Fruit fly (Drosophila melanogaster): Measurements from ENCODE around the gene CG6040.

CG6040 gene

dm6 chr3R:19151848-19152787, 55.4 kb downstream of the CG6040 start:
- TF ChIP-seq topi (GFP tag; optimal IDR thresholded peaks at IDR 0.05) (no peak), Eip78C (GFP tag) (peak; percentile 45), Smox (GFP tag; optimal IDR thresholded peaks at IDR 0.05) (peak; percentile 7), CG6808 (GFP tag; optimal IDR thresholded peaks at IDR 0.05) (no peak), CG6163 (GFP tag; IDR thresholded peaks at IDR 0.05) (peak; percentile 45; the same call in 1 of the 3 replicates), CG10631 (GFP tag; optimal IDR thresholded peaks at IDR 0.05) (peak; percentile 16), CG8632 (GFP tag; optimal IDR thresholded peaks at IDR 0.05) (peak; percentile 6), Eip93F (GFP tag; optimal IDR thresholded peaks at IDR 0.05) (no peak), OdsH (GFP tag; optimal IDR thresholded peaks at IDR 0.05) (peak; percentile 14), Sox15 (GFP tag; optimal IDR thresholded peaks at IDR 0.05) (no peak), CG11902 (GFP tag; optimal IDR thresholded peaks at IDR 0.05) (no peak), net (GFP tag; optimal IDR thresholded peaks at IDR 0.05) (peak; percentile 18), CG11762 (GFP tag; optimal IDR thresholded peaks at IDR 0.05; ENCODE audit: insufficient read depth) (no peak), eg (GFP tag; IDR thresholded peaks at IDR 0.05) (peak; percentile 70), acj6 (GFP tag; optimal IDR thresholded peaks at IDR 0.05) (no peak), svp (GFP tag) (peak; percentile 82), CG15336 (GFP tag; IDR thresholded peaks at IDR 0.05) (peak; percentile 52), fkh (GFP tag; optimal IDR thresholded peaks at IDR 0.05) (peak; percentile 15), ss (GFP tag; optimal IDR thresholded peaks at IDR 0.05) (no peak), CG8119 (GFP tag; IDR thresholded peaks at IDR 0.05) (peak; percentile 44; the same call in 2 of the 3 replicates), Met (GFP tag; optimal IDR thresholded peaks at IDR 0.05) (peak; percentile 8), Ets21C (GFP tag; optimal IDR thresholded peaks at IDR 0.05) (no peak), dsx (GFP tag; optimal IDR thresholded peaks at IDR 0.05; ENCODE audit: poor library complexity, severe bottlenecking) (no peak), Hr38 (GFP tag; optimal IDR thresholded peaks at IDR 0.05) (no peak), CG32006 (GFP tag; optimal IDR thresholded peaks at IDR 0.05) (peak; percentile 30), achi (GFP tag; optimal IDR thresholded peaks at IDR 0.05) (peak; percentile 34), CG11294 (GFP tag; IDR thresholded peaks at IDR 0.05) (0 out of 2 replicates have a peak, but pooled peaks have one; percentile 14)

DNA sequence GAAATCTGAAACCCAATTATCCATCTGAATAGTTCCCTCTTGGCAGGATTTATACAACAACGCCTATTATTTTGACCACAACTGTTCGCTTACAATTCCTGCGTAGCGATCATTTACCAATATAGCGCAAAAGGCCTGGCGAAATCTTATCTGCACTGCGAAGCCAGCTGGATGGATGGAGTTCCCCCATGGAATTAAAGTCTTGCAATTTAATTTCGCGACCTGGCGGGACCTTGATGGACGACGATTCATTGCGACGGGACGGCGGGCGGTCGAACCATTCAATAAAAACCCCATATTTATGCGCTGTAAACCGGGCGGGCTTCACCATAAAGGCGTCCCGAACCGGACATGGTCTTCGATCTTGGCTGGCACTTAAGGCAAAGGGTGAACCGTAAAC, 56.1 kb downstream of the CG6040 start:
- TF ChIP-seq CG3032 (tag; optimal IDR thresholded peaks at IDR 0.05) = peak; percentile 8
- TF ChIP-seq CG7368 (GFP tag; optimal IDR thresholded peaks at IDR 0.05) = peak; percentile 31
- TF ChIP-seq CG6163 (GFP tag; IDR thresholded peaks at IDR 0.05) = peak; percentile 56; the same call in 1 of the 3 replicates
- no peak for TF ChIP-seq CG31627 (GFP tag; optimal IDR thresholded peaks at IDR 0.05)
- no peak for TF ChIP-seq cyc (GFP tag; optimal IDR thresholded peaks at IDR 0.05)
- TF ChIP-seq Blimp-1 (GFP tag; optimal IDR thresholded peaks at IDR 0.05) = no peak
- peak; percentile 13 for TF ChIP-seq CG10669 (GFP tag; optimal IDR thresholded peaks at IDR 0.05)
- TF ChIP-seq Hr4 (GFP tag; optimal IDR thresholded peaks at IDR 0.05) = peak; percentile 33
- TF ChIP-seq Hr39 (GFP tag; optimal IDR thresholded peaks at IDR 0.05) = peak; percentile 21
- peak; percentile 27 for TF ChIP-seq esn (GFP tag; optimal IDR thresholded peaks at IDR 0.05)
- no peak for TF ChIP-seq lz (GFP tag; optimal IDR thresholded peaks at IDR 0.05)
- peak; percentile 2 for TF ChIP-seq CG1621 (tag; optimal IDR thresholded peaks at IDR 0.05)
- TF ChIP-seq CG32006 (GFP tag; optimal IDR thresholded peaks at IDR 0.05) = peak; percentile 25
- peak; percentile 23 for TF ChIP-seq topi (GFP tag; optimal IDR thresholded peaks at IDR 0.05)
- no peak for TF ChIP-seq Met (GFP tag; optimal IDR thresholded peaks at IDR 0.05)
- TF ChIP-seq Ets96B (tag; optimal IDR thresholded peaks at IDR 0.05) = peak; percentile 26
- TF ChIP-seq CG6808 (GFP tag; optimal IDR thresholded peaks at IDR 0.05) = peak; percentile 33
- TF ChIP-seq CG8119 (GFP tag; IDR thresholded peaks at IDR 0.05) = no peak
- TF ChIP-seq Eip75B (GFP tag; optimal IDR thresholded peaks at IDR 0.05) = peak; percentile 27

All from whole organism, prepupa.